Worm (Caenorhabditis elegans) whole organism, L3 larva: Measurements from ENCODE around the gene hadb-1.

Experiments used
- aly-2 ChIP-seq: fragments of 150-350 bp; optimal IDR thresholded peaks from 2 replicates; lab custom pipeline; 2014; ENCODE audit warnings: missing biosample characterization, missing genetic modification characterization
- ceh-82 ChIP-seq: fragments of 150-350 bp; optimal IDR thresholded peaks from 2 replicates; lab custom pipeline; 2014; ENCODE audit warnings: missing biosample characterization, missing genetic modification characterization
- egl-5 ChIP-seq: fragments of 150-350 bp; optimal IDR thresholded peaks from 2 replicates; lab custom pipeline; 2017; ENCODE audit warnings: missing biosample characterization, missing genetic modification reagents, missing genetic modification characterization, inconsistent platforms
- nhr-12 ChIP-seq: fragments of 150-350 bp; optimal IDR thresholded peaks from 2 replicates; lab custom pipeline; 2014; ENCODE audit warnings: missing biosample characterization, missing genetic modification characterization
- nhr-25 ChIP-seq: sonication (generic microtip); optimal IDR thresholded peaks from 2 replicates; lab custom pipeline; 2017; ENCODE audit warnings: missing biosample characterization, missing genetic modification characterization
- nhr-67 ChIP-seq: fragments of 150-350 bp; optimal IDR thresholded peaks from 2 replicates; lab custom pipeline; 2014; ENCODE audit warnings: missing biosample characterization, missing genetic modification characterization
- nhr-76 ChIP-seq: fragments of 150-350 bp; sonication (generic microtip); optimal IDR thresholded peaks from 5 replicates; lab custom pipeline; 2014; ENCODE audit warnings: missing biosample characterization, missing genetic modification characterization
- nhr-77 ChIP-seq: fragments of 150-350 bp; optimal IDR thresholded peaks from 2 replicates; lab custom pipeline; 2014; ENCODE audit warnings: missing biosample characterization, missing genetic modification characterization
- pha-4 ChIP-seq: fragments of 150-350 bp; optimal IDR thresholded peaks from 2 replicates; lab custom pipeline; 2014; ENCODE audit warnings: missing biosample characterization, missing genetic modification reagents, missing genetic modification characterization
- pqm-1 ChIP-seq: fragments of 150-350 bp; optimal IDR thresholded peaks from 2 replicates; lab custom pipeline; 2017; ENCODE audit warnings: missing biosample characterization, missing genetic modification characterization, inconsistent platforms
- sea-2 ChIP-seq: fragments of 150-350 bp; sonication (generic microtip); optimal IDR thresholded peaks from 4 replicates; lab custom pipeline; 2014; ENCODE audit warnings: missing biosample characterization, missing genetic modification reagents, missing genetic modification characterization
- skn-1 ChIP-seq: fragments of 150-350 bp; optimal IDR thresholded peaks from 2 replicates; lab custom pipeline; 2014; ENCODE audit warnings: missing biosample characterization, missing genetic modification characterization
- snpc-4 ChIP-seq: fragments of 150-350 bp; optimal IDR thresholded peaks from 2 replicates; lab custom pipeline; 2014; ENCODE audit warnings: missing biosample characterization, missing genetic modification characterization
- tbx-2 ChIP-seq: sonication (generic microtip); optimal IDR thresholded peaks from 2 replicates; lab custom pipeline; 2016; ENCODE audit warnings: mild to moderate bottlenecking, missing genetic modification characterization, missing compliant biosample characterization

DNA sequence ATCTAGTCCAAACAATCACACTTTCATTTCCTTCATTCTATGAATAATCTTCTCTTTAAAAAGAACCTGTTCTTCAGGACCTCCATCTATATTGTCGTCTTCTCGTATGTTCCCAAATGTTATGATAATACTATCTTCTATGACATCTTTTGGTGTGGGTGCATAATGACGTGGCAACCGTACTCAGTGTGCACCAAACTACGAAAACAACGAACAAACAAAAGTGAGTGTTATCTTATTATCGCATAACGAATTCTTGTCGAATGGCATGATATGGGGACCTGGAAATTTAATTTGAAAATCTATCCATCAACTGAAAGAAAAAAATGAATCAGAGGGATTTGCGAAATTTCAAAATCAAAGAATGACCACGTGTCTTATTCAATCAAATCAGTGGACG lies 32.2 kb downstream of the hadb-1 start:
- TF ChIP-seq nhr-76 (tag; lab: Kevin White, UChicago) (no peak), snpc-4 (tag; lab: Kevin White, UChicago) (no peak), pqm-1 (no peak), ceh-82 (tag; lab: Kevin White, UChicago) (no peak), egl-5 (tag; lab: Kevin White, UChicago) (no peak), nhr-25 (no peak), sea-2 (no peak), nhr-67 (tag; lab: Kevin White, UChicago) (no peak), nhr-77 (tag; lab: Kevin White, UChicago) (no peak), pha-4 (tag; lab: Kevin White, UChicago) (no peak), aly-2 (tag; lab: Kevin White, UChicago) (no peak), tbx-2 (tag; lab: Kevin White, UChicago) (no peak), nhr-12 (tag; lab: Kevin White, UChicago) (no peak), skn-1 (tag; lab: Kevin White, UChicago) (no peak)
